Worm (Caenorhabditis elegans): ENCODE data around the gene cng-2.

DNA sequence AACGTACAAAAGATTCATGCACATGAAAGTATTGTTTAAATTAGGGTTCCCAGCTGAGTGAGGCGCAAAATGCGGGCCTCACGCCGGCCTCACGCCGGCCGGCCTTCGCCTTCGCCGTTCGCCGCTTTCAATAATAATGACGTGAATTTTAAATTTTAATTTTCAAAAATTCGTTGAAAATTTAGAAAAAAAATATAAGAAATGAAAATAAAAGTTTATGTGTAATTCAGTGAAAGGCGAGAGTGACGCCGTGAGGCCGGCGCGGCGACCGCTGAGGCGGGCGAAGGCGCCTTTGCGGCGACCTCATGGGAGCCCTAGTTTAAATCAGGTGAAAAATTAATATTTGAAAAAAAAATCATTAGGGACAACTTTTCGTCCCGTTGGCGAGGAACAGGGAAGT is 20.5 kb downstream of the cng-2 start:
- TF ChIP-seq flt-1 (GFP tag; IDR thresholded peaks at IDR 0.05): no peak
- TF ChIP-seq hmbx-1 (tag; optimal IDR thresholded peaks at IDR 0.05): no peak
- no peak for TF ChIP-seq ama-1 (optimal IDR thresholded peaks at IDR 0.05)
- TF ChIP-seq hmg-4 (GFP tag; optimal IDR thresholded peaks at IDR 0.05): no peak
- no peak for TF ChIP-seq hnd-1 (tag; optimal IDR thresholded peaks at IDR 0.05)
- TF ChIP-seq pes-1 (GFP tag; IDR thresholded peaks at IDR 0.05): no peak; the same call in 1 of the 2 replicates
- no peak for TF ChIP-seq tra-4 (tag; optimal IDR thresholded peaks at IDR 0.05)
- TF ChIP-seq scrt-1 (GFP tag; IDR thresholded peaks at IDR 0.05): no peak
- TF ChIP-seq F13C5.2 (tag; optimal IDR thresholded peaks at IDR 0.05): no peak

Data from whole organism, early embryonic.